Worm (Caenorhabditis elegans): Measurements from ENCODE around the gene srab-22.

The srab-22 gene

ce11 chrV:3424341-3424740 is 1.8 kb upstream of the srab-22 start, which contains the start of gene srab-21:
srab-21 (minus strand) TSS chrV:3424441.
- TF ChIP-seq W03F9.2 (tag; optimal IDR thresholded peaks at IDR 0.05) (no peak), him-1 (tag; optimal IDR thresholded peaks at IDR 0.05) (no peak), dao-5 (tag; optimal IDR thresholded peaks at IDR 0.05) (no peak)

- TF ChIP-seq dao-5 (tag; optimal IDR thresholded peaks at IDR 0.05) (no peak), him-1 (tag; optimal IDR thresholded peaks at IDR 0.05) (no peak), W03F9.2 (tag; optimal IDR thresholded peaks at IDR 0.05) (no peak)
Observed at ce11 chrV:3428697-3429096, 2.5 kb downstream of the srab-22 start, which contains the start of gene srab-20. srab-20 (plus strand) TSS chrV:3428997.

ce11 chrV:3431535-3431990 is 5.4 kb downstream of the srab-22 start, which contains the start of the genes T20D4.19 and srj-9:
T20D4.19 (minus strand) TSS chrV:3431635.
srj-9 (plus strand) TSS chrV:3431940.
- TF ChIP-seq him-1 (tag; optimal IDR thresholded peaks at IDR 0.05): no peak

- TF ChIP-seq him-1 (tag; optimal IDR thresholded peaks at IDR 0.05): no peak
Observed at ce11 chrV:3442609-3443008, 16.4 kb downstream of the srab-22 start.

ce11 chrV:3444777-3445089 is 18.6 kb downstream of the srab-22 start, which contains the start of gene cfz-2:
cfz-2 (minus strand) TSS chrV:3444877.
- TF ChIP-seq him-1 (tag; optimal IDR thresholded peaks at IDR 0.05) (no peak), W03F9.2 (tag; optimal IDR thresholded peaks at IDR 0.05) (no peak), dao-5 (tag; optimal IDR thresholded peaks at IDR 0.05) (no peak)

ce11 chrV:3445090-3445832 is 19.1 kb downstream of the srab-22 start:
- no peak for TF ChIP-seq dao-5 (tag; optimal IDR thresholded peaks at IDR 0.05)

ce11 chrV:3449810-3450209 is 23.6 kb downstream of the srab-22 start:
- TF ChIP-seq W03F9.2 (tag; optimal IDR thresholded peaks at IDR 0.05) (no peak), dao-5 (tag; optimal IDR thresholded peaks at IDR 0.05) (no peak), him-1 (tag; optimal IDR thresholded peaks at IDR 0.05) (no peak)

- TF ChIP-seq dao-5 (tag; optimal IDR thresholded peaks at IDR 0.05) (no peak), W03F9.2 (tag; optimal IDR thresholded peaks at IDR 0.05) (no peak), him-1 (tag; optimal IDR thresholded peaks at IDR 0.05) (no peak)
Observed at ce11 chrV:3450351-3450750, 24.2 kb downstream of the srab-22 start.

ce11 chrV:3451646-3452045 is 25.5 kb downstream of the srab-22 start:
- TF ChIP-seq dao-5 (tag; optimal IDR thresholded peaks at IDR 0.05) (no peak), W03F9.2 (tag; optimal IDR thresholded peaks at IDR 0.05) (no peak), him-1 (tag; optimal IDR thresholded peaks at IDR 0.05) (no peak)

- TF ChIP-seq W03F9.2 (tag; optimal IDR thresholded peaks at IDR 0.05) (no peak), dao-5 (tag; optimal IDR thresholded peaks at IDR 0.05) (no peak), him-1 (tag; optimal IDR thresholded peaks at IDR 0.05) (no peak)
Observed at ce11 chrV:3452489-3452888, 26.3 kb downstream of the srab-22 start.

- no peak for TF ChIP-seq dao-5 (tag; optimal IDR thresholded peaks at IDR 0.05)
- TF ChIP-seq W03F9.2 (tag; optimal IDR thresholded peaks at IDR 0.05): no peak
- no peak for TF ChIP-seq him-1 (tag; optimal IDR thresholded peaks at IDR 0.05)
Observed at ce11 chrV:3454620-3455019, 28.4 kb downstream of the srab-22 start.

ce11 chrV:3455135-3455747 is 29.1 kb downstream of the srab-22 start:
- TF ChIP-seq W03F9.2 (tag; optimal IDR thresholded peaks at IDR 0.05) (no peak), him-1 (tag; optimal IDR thresholded peaks at IDR 0.05) (no peak), dao-5 (tag; optimal IDR thresholded peaks at IDR 0.05) (no peak)

ce11 chrV:3459919-3460318 is 33.7 kb downstream of the srab-22 start, which contains the start of gene slc-28.2:
slc-28.2 (plus strand) TSS chrV:3460219.
- TF ChIP-seq dao-5 (tag; optimal IDR thresholded peaks at IDR 0.05) (no peak), W03F9.2 (tag; optimal IDR thresholded peaks at IDR 0.05) (no peak), him-1 (tag; optimal IDR thresholded peaks at IDR 0.05) (no peak)

- no peak for TF ChIP-seq dao-5 (tag; optimal IDR thresholded peaks at IDR 0.05)
- no peak for TF ChIP-seq him-1 (tag; optimal IDR thresholded peaks at IDR 0.05)
- TF ChIP-seq W03F9.2 (tag; optimal IDR thresholded peaks at IDR 0.05): no peak
Observed at ce11 chrV:3463514-3463913, 37.3 kb downstream of the srab-22 start, which contains the start of gene slc-28.1. slc-28.1 (plus strand) TSS chrV:3463814.

- TF ChIP-seq dao-5 (tag; optimal IDR thresholded peaks at IDR 0.05) (no peak), him-1 (tag; optimal IDR thresholded peaks at IDR 0.05) (no peak), W03F9.2 (tag; optimal IDR thresholded peaks at IDR 0.05) (no peak)
Observed at ce11 chrV:3464897-3465296, 38.7 kb downstream of the srab-22 start.

All from whole organism, L4/young adult.